Worm (Caenorhabditis elegans): ENCODE results near the gene F54D11.4.

The F54D11.4 gene

DNA sequence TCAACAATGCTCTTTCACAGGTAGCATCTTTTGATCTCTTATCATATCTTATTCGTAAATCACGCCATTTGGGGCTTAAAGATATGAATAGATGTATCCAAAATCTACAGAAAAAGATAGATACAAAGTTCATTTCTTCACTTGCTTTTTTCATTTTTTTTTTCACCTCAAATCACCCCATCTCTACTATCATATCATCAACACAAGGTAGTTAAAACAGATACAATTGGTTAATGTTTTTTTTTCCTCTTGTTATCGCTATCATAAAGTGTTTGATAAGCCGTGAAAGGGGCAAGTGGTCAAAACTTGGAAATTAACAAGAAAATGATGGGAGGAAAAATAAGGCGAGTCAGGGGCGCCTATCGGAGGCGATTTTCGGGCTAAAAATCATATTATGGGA is 14.3 kb downstream of the F54D11.4 start:
- TF ChIP-seq daf-16 (GFP tag; optimal IDR thresholded peaks at IDR 0.05) (no peak), daf-16 (tag; optimal IDR thresholded peaks at IDR 0.05) (peak; percentile 74), Y48G9A.11 (GFP tag; IDR thresholded peaks at IDR 0.05) (no peak), snpc-1.2 (GFP tag; IDR thresholded peaks at IDR 0.05) (no peak), nhr-77 (tag; optimal IDR thresholded peaks at IDR 0.05) (peak; percentile 74), nhr-48 (tag; optimal IDR thresholded peaks at IDR 0.05) (no peak), snpc-4 (tag; optimal IDR thresholded peaks at IDR 0.05) (no peak), ceh-44 (GFP tag; IDR thresholded peaks at IDR 0.05) (no peak), mxl-3 (GFP tag; optimal IDR thresholded peaks at IDR 0.05) (no peak), aha-1 (tag) (no peak), dmd-8 (GFP tag; IDR thresholded peaks at IDR 0.05) (no peak), egl-43 (GFP tag; IDR thresholded peaks at IDR 0.05) (no peak), pqm-1 (tag; optimal IDR thresholded peaks at IDR 0.05) (peak; percentile 66), zip-2 (tag; optimal IDR thresholded peaks at IDR 0.05) (no peak), unc-130 (GFP tag; optimal IDR thresholded peaks at IDR 0.05) (no peak), vab-7 (GFP tag; IDR thresholded peaks at IDR 0.05) (no peak), unc-39 (tag; optimal IDR thresholded peaks at IDR 0.05) (no peak), D1046.2 (GFP tag; IDR thresholded peaks at IDR 0.05) (no peak), madf-9 (GFP tag; conservative IDR thresholded peaks at IDR 0.05) (no peak), nhr-25 (tag; optimal IDR thresholded peaks at IDR 0.05; ENCODE audit: borderline replicate concordance, insufficient read depth) (no peak), attf-4 (tag; optimal IDR thresholded peaks at IDR 0.05) (no peak), mep-1 (tag; optimal IDR thresholded peaks at IDR 0.05) (no peak), nhr-6 (tag; optimal IDR thresholded peaks at IDR 0.05) (no peak), daf-12 (tag; optimal IDR thresholded peaks at IDR 0.05) (no peak), lsy-2 (tag; optimal IDR thresholded peaks at IDR 0.05) (no peak), F26F4.8 (GFP tag; conservative IDR thresholded peaks at IDR 0.05) (no peak), ceh-32 (tag; optimal IDR thresholded peaks at IDR 0.05; ENCODE audit: poor library complexity) (no peak), zfp-3 (GFP tag; conservative IDR thresholded peaks at IDR 0.05) (no peak), Y5F2A.4 (GFP tag; optimal IDR thresholded peaks at IDR 0.05) (no peak), hlh-11 (tag; optimal IDR thresholded peaks at IDR 0.05) (peak; percentile 50), fkh-10 (GFP tag; optimal IDR thresholded peaks at IDR 0.05) (no peak), egl-27 (tag; optimal IDR thresholded peaks at IDR 0.05) (no peak), R02D3.7 (tag; optimal IDR thresholded peaks at IDR 0.05) (no peak), php-3 (GFP tag; IDR thresholded peaks at IDR 0.05) (peak; percentile 53; the same call in 1 of the 2 replicates), dmd-6 (GFP tag; IDR thresholded peaks at IDR 0.05) (peak; percentile 26; the same call in 1 of the 2 replicates), ztf-11 (tag; optimal IDR thresholded peaks at IDR 0.05) (no peak), lin-1 (GFP tag; IDR thresholded peaks at IDR 0.05) (0 out of 2 replicates have a peak, but pooled peaks have one; percentile 19), nhr-28 (tag; optimal IDR thresholded peaks at IDR 0.05) (peak; percentile 88), dve-1 (tag; optimal IDR thresholded peaks at IDR 0.05; ENCODE audit: insufficient read depth) (peak; percentile 73), mes-2 (tag; optimal IDR thresholded peaks at IDR 0.05; ENCODE audit: poor library complexity, severe bottlenecking) (no peak), mdl-1 (tag; optimal IDR thresholded peaks at IDR 0.05) (no peak), spr-1 (tag; optimal IDR thresholded peaks at IDR 0.05) (no peak), ces-1 (GFP tag; optimal IDR thresholded peaks at IDR 0.05) (no peak), saeg-2 (GFP tag; IDR thresholded peaks at IDR 0.05) (no peak), lin-38 (GFP tag; IDR thresholded peaks at IDR 0.05) (no peak), lin-29 (GFP tag; IDR thresholded peaks at IDR 0.05) (no peak), ceh-28 (tag; optimal IDR thresholded peaks at IDR 0.05) (no peak), pha-4 (GFP tag; IDR thresholded peaks at IDR 0.05) (no peak), pha-4 (tag; optimal IDR thresholded peaks at IDR 0.05) (no peak), nhr-102 (tag; optimal IDR thresholded peaks at IDR 0.05) (no peak)
